Worm (Caenorhabditis elegans): ENCODE results near the gene Y12A6A.1.

Gene Y12A6A.1

ce11 chrX:13604946-13605617 lies 16.4 kb downstream of the Y12A6A.1 start, which contains the start of gene F54B11.9:
Gene F54B11.9 (plus strand): TSS chrX:13605567.
- TF ChIP-seq aly-2 (tag; optimal IDR thresholded peaks at IDR 0.05) (no peak), duxl-1 (tag; optimal IDR thresholded peaks at IDR 0.05; ENCODE audit: poor library complexity) (no peak), Y75B8A.6 (GFP tag; IDR thresholded peaks at IDR 0.05) (no peak), ceh-82 (tag; optimal IDR thresholded peaks at IDR 0.05) (no peak), aha-1 (tag) (peak; percentile 41), ceh-44 (GFP tag; IDR thresholded peaks at IDR 0.05) (no peak), ceh-62 (tag; optimal IDR thresholded peaks at IDR 0.05) (no peak), nhr-28 (tag; optimal IDR thresholded peaks at IDR 0.05) (no peak), daf-16 (GFP tag; optimal IDR thresholded peaks at IDR 0.05) (peak in 1 of 2 experiments; percentile 28), daf-16 (tag; optimal IDR thresholded peaks at IDR 0.05) (no peak), nhr-11 (tag; optimal IDR thresholded peaks at IDR 0.05) (peak; percentile 56), lim-7 (GFP tag; IDR thresholded peaks at IDR 0.05) (no peak), set-16 (GFP tag; IDR thresholded peaks at IDR 0.05) (peak; percentile 13; the same call in 1 of the 2 replicates), madf-5 (GFP tag; IDR thresholded peaks at IDR 0.05) (no peak), zag-1 (tag; optimal IDR thresholded peaks at IDR 0.05) (no peak), spr-1 (tag; optimal IDR thresholded peaks at IDR 0.05) (no peak), mes-2 (tag; optimal IDR thresholded peaks at IDR 0.05; ENCODE audit: poor library complexity, severe bottlenecking) (no peak)

- TF ChIP-seq snpc-1.2 (GFP tag; IDR thresholded peaks at IDR 0.05) = no peak
- peak; percentile 73 for TF ChIP-seq hlh-30 (tag; optimal IDR thresholded peaks at IDR 0.05; ENCODE audit: insufficient read depth)
- peak; percentile 8 for TF ChIP-seq mxl-3 (GFP tag; optimal IDR thresholded peaks at IDR 0.05)
- no peak for TF ChIP-seq egl-43 (GFP tag; IDR thresholded peaks at IDR 0.05)
These were observed 17.7 kb downstream of the Y12A6A.1 start, which contains the start of gene F54B11.8 for ce11 chrX:13603826-13604225. Gene F54B11.8 (minus strand): TSS chrX:13603926.

ce11 chrX:13600136-13600535 lies 21.4 kb downstream of the Y12A6A.1 start, which contains the start of gene F54B11.7:
Gene F54B11.7 (plus strand): TSS chrX:13600436.
- no peak for TF ChIP-seq T26A8.4 (GFP tag; IDR thresholded peaks at IDR 0.05)

ce11 chrX:13598021-13598499 lies 23.5 kb downstream of the Y12A6A.1 start, which contains the start of gene bra-1:
Gene bra-1 (plus strand): TSS chrX:13598449.
- TF ChIP-seq lin-1 (GFP tag; IDR thresholded peaks at IDR 0.05) (no peak), nhr-48 (tag; optimal IDR thresholded peaks at IDR 0.05) (no peak), nhr-11 (tag; optimal IDR thresholded peaks at IDR 0.05) (no peak), ztf-7 (tag; optimal IDR thresholded peaks at IDR 0.05) (no peak), dmd-6 (GFP tag; IDR thresholded peaks at IDR 0.05) (peak; percentile 20; the same call in 1 of the 2 replicates), lsy-2 (tag; optimal IDR thresholded peaks at IDR 0.05) (peak in 1 of 2 experiments; percentile 56), zip-2 (tag; optimal IDR thresholded peaks at IDR 0.05) (no peak), snpc-4 (tag; optimal IDR thresholded peaks at IDR 0.05) (no peak), snpc-1.2 (GFP tag; IDR thresholded peaks at IDR 0.05) (no peak), unc-62 (GFP tag; optimal IDR thresholded peaks at IDR 0.05 in 1 of 2) (no peak), unc-62 (tag; optimal IDR thresholded peaks at IDR 0.05) (no peak), mdt-29 (GFP tag; IDR thresholded peaks at IDR 0.05) (no peak), madf-9 (GFP tag; conservative IDR thresholded peaks at IDR 0.05) (no peak), ZK337.2 (GFP tag; IDR thresholded peaks at IDR 0.05) (no peak), fkh-10 (GFP tag; optimal IDR thresholded peaks at IDR 0.05) (no peak), dpl-1 (GFP tag; optimal IDR thresholded peaks at IDR 0.05) (no peak), nhr-28 (tag; optimal IDR thresholded peaks at IDR 0.05) (no peak), nhr-41 (GFP tag; IDR thresholded peaks at IDR 0.05) (no peak), hif-1 (tag; optimal IDR thresholded peaks at IDR 0.05) (no peak), egl-27 (tag; optimal IDR thresholded peaks at IDR 0.05) (no peak), mep-1 (tag; optimal IDR thresholded peaks at IDR 0.05) (no peak), hlh-30 (tag; optimal IDR thresholded peaks at IDR 0.05; ENCODE audit: insufficient read depth) (peak; percentile 90), daf-19 (GFP tag; conservative IDR thresholded peaks at IDR 0.05) (no peak), nhr-237 (tag; optimal IDR thresholded peaks at IDR 0.05) (no peak), daf-12 (tag; optimal IDR thresholded peaks at IDR 0.05) (no peak), nhr-77 (tag; optimal IDR thresholded peaks at IDR 0.05) (no peak), lim-7 (GFP tag; IDR thresholded peaks at IDR 0.05) (no peak), sdz-12 (GFP tag; optimal IDR thresholded peaks at IDR 0.05) (no peak), spr-3 (GFP tag; optimal IDR thresholded peaks at IDR 0.05) (no peak)
